Worm (Caenorhabditis elegans): ENCODE data around the gene F26A1.4.

Gene F26A1.4

ce11 chrIII:4814730-4815129, 2.6 kb upstream of the F26A1.4 start, which contains the start of gene arl-6:
Gene arl-6 (minus strand): TSS chrIII:4814830.
- TF ChIP-seq hmbx-1 (tag; optimal IDR thresholded peaks at IDR 0.05), result no peak
- TF ChIP-seq sea-1 (GFP tag; conservative IDR thresholded peaks at IDR 0.05), result no peak
- no peak for TF ChIP-seq hnd-1 (tag; optimal IDR thresholded peaks at IDR 0.05)
- TF ChIP-seq ceh-13 (GFP tag; optimal IDR thresholded peaks at IDR 0.05), result no peak
- TF ChIP-seq ets-7 (tag; optimal IDR thresholded peaks at IDR 0.05), result no peak
- no peak for TF ChIP-seq ama-1 (optimal IDR thresholded peaks at IDR 0.05)
- no peak for TF ChIP-seq F13C5.2 (tag; optimal IDR thresholded peaks at IDR 0.05)
- TF ChIP-seq flt-1 (GFP tag; IDR thresholded peaks at IDR 0.05), result no peak
- no peak for TF ChIP-seq ceh-36 (tag; optimal IDR thresholded peaks at IDR 0.05)
- no peak for TF ChIP-seq tbx-11 (GFP tag; IDR thresholded peaks at IDR 0.05)
- TF ChIP-seq tra-4 (tag; optimal IDR thresholded peaks at IDR 0.05), result no peak

DNA sequence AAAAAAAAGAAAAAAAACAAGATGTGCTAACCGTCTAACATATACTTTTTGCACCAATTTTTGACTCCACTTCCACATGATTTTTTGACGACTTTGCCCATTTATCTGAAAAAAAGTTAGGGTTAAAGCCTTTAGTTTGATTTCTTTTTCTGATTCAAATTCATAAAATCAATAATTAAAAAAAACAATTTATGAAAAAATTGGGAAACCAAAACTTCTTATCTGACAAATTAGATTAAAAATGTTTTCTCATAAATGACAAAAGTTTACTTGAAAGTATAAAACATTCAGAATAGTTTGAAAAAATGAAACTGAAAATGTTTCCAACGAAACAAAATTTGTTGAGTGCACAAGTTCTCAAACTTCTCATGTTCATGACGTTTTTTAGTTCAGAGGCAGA, 2.5 kb downstream of the F26A1.4 start, which contains the start of gene F26A1.7:
F26A1.7 (minus strand) TSS at position 101 of the 400 bp plus-strand sequence.
- TF ChIP-seq tra-4 (tag; optimal IDR thresholded peaks at IDR 0.05) (no peak), tbx-11 (GFP tag; IDR thresholded peaks at IDR 0.05) (no peak), scrt-1 (GFP tag; IDR thresholded peaks at IDR 0.05) (no peak), hnd-1 (tag; optimal IDR thresholded peaks at IDR 0.05) (no peak), ceh-13 (GFP tag; optimal IDR thresholded peaks at IDR 0.05) (no peak), ceh-36 (tag; optimal IDR thresholded peaks at IDR 0.05) (no peak), F13C5.2 (tag; optimal IDR thresholded peaks at IDR 0.05) (no peak), ets-7 (tag; optimal IDR thresholded peaks at IDR 0.05) (no peak), pes-1 (GFP tag; IDR thresholded peaks at IDR 0.05) (no peak), hmg-4 (GFP tag; optimal IDR thresholded peaks at IDR 0.05) (no peak), flt-1 (GFP tag; IDR thresholded peaks at IDR 0.05) (no peak), aly-1 (tag; optimal IDR thresholded peaks at IDR 0.05) (no peak), ama-1 (optimal IDR thresholded peaks at IDR 0.05) (no peak), hmbx-1 (tag; optimal IDR thresholded peaks at IDR 0.05) (no peak), sea-1 (GFP tag; conservative IDR thresholded peaks at IDR 0.05) (no peak), B0310.2 (tag; optimal IDR thresholded peaks at IDR 0.05) (no peak), tbx-37 (GFP tag; conservative IDR thresholded peaks at IDR 0.05) (no peak)

ce11 chrIII:4822140-4822539, 4.8 kb downstream of the F26A1.4 start, which contains the start of gene F26A1.8:
Gene F26A1.8 (minus strand): TSS chrIII:4822240.
- TF ChIP-seq sea-1 (GFP tag; conservative IDR thresholded peaks at IDR 0.05) (no peak), B0310.2 (tag; optimal IDR thresholded peaks at IDR 0.05) (no peak), aly-1 (tag; optimal IDR thresholded peaks at IDR 0.05) (no peak), ceh-13 (GFP tag; optimal IDR thresholded peaks at IDR 0.05) (no peak), hmbx-1 (tag; optimal IDR thresholded peaks at IDR 0.05) (no peak), F13C5.2 (tag; optimal IDR thresholded peaks at IDR 0.05) (no peak), flt-1 (GFP tag; IDR thresholded peaks at IDR 0.05) (no peak), tra-4 (tag; optimal IDR thresholded peaks at IDR 0.05) (no peak), tbx-37 (GFP tag; conservative IDR thresholded peaks at IDR 0.05) (no peak), hnd-1 (tag; optimal IDR thresholded peaks at IDR 0.05) (no peak), hmg-4 (GFP tag; optimal IDR thresholded peaks at IDR 0.05) (no peak)

DNA sequence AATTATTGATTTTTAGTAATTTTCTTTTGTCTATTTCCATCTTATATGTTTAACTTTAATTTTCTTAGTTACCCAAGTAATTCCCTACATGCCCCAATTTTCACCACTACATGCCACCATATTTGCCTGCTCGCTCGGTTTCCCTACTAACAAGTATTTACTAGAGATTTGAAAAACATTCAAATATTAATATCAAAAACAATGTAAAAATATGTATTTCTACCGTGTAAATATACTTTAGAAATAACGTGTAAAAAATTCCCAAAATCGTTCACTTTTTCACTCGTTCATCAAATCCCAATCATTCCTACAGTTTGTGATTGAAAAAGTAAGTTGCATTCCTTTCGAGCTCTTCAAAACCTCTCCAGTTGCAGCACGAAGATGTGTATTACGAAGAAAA, 9.3 kb downstream of the F26A1.4 start, which contains the start of gene F26A1.3:
F26A1.3 (plus strand) TSS at position 301 of the 400 bp plus-strand sequence.
- TF ChIP-seq sea-1 (GFP tag; conservative IDR thresholded peaks at IDR 0.05) (no peak), B0310.2 (tag; optimal IDR thresholded peaks at IDR 0.05) (no peak), flt-1 (GFP tag; IDR thresholded peaks at IDR 0.05) (no peak), ceh-13 (GFP tag; optimal IDR thresholded peaks at IDR 0.05) (no peak), pes-1 (GFP tag; IDR thresholded peaks at IDR 0.05) (no peak), ceh-36 (tag; optimal IDR thresholded peaks at IDR 0.05) (no peak)

DNA sequence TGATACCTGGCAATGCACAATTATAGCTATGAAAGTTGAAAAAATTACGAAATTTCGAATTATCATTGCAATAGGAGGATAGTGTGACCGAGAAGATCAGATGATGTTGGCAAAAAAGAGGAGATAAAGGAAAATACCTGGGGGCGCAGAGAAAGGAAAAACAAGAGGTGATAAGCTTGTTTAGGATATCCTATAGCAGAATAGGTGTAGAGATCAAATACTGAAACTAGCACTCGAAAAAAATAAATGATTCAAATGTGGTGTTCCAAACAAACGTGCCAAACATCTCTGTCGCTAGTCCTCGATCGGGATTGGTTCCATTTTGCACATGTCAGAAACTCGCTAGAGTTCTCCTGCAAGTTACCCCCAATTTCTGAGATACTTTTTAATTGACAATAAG, 12.1 kb downstream of the F26A1.4 start, which contains the start of gene F26A1.9:
F26A1.9 (minus strand) TSS at position 101 of the 400 bp plus-strand sequence.
- TF ChIP-seq F13C5.2 (tag; optimal IDR thresholded peaks at IDR 0.05) (no peak), hnd-1 (tag; optimal IDR thresholded peaks at IDR 0.05) (no peak), tbx-11 (GFP tag; IDR thresholded peaks at IDR 0.05) (no peak), sea-1 (GFP tag; conservative IDR thresholded peaks at IDR 0.05) (no peak), ceh-36 (tag; optimal IDR thresholded peaks at IDR 0.05) (no peak), hmbx-1 (tag; optimal IDR thresholded peaks at IDR 0.05) (no peak), ceh-13 (GFP tag; optimal IDR thresholded peaks at IDR 0.05) (no peak), tra-4 (tag; optimal IDR thresholded peaks at IDR 0.05) (no peak), aly-1 (tag; optimal IDR thresholded peaks at IDR 0.05) (no peak), hmg-4 (GFP tag; optimal IDR thresholded peaks at IDR 0.05) (no peak), B0310.2 (tag; optimal IDR thresholded peaks at IDR 0.05) (no peak)

DNA sequence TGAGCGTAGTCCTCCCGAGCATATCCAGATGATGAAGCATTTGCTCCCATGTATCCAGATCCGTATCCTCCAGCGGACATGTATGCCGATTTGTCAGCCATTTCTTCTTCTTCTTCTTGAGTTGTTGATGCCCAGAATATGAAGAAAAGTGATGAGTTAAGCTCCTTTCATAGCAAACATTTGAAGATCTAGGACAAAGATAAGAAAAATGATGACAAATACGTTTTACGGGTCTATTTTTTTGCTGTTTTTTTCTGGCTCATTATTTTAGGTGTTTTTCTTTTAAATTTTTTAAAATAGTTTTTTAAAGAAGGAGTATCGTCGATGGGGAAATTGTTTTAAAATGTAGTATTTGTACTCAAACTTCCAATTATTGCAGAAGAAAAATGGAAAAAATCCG, 12.9 kb downstream of the F26A1.4 start, which contains the start of gene nspd-9:
nspd-9 (minus strand) TSS at position 101 of the 400 bp plus-strand sequence.
- TF ChIP-seq ama-1 (optimal IDR thresholded peaks at IDR 0.05) (no peak), sea-1 (GFP tag; conservative IDR thresholded peaks at IDR 0.05) (no peak), ceh-13 (GFP tag; optimal IDR thresholded peaks at IDR 0.05) (no peak), scrt-1 (GFP tag; IDR thresholded peaks at IDR 0.05) (no peak), tra-4 (tag; optimal IDR thresholded peaks at IDR 0.05) (no peak), flt-1 (GFP tag; IDR thresholded peaks at IDR 0.05) (no peak)

DNA sequence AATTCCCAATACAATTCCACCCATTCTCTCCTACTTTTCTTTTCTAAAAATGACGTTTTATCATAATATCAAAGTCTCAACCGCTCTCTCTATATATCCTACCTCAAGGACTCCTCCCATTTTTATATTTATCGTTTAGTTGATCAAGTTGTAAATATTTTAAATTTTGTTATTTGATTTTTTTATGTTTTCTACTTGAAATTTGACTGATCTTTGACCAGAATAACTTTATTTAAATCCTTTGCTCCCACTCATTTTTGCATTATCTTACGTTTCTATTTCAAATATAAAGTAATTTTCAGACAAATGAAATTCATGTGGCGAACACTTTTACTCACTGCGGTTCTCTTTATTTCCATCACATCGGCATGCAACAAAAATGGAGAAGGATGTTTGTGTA, 20.1 kb downstream of the F26A1.4 start, which contains the start of the genes acbp-7 and F26A1.19:
acbp-7 (plus strand) TSS at position 301 of the 400 bp plus-strand sequence.
F26A1.19 (plus strand) TSS at position 303 of the 400 bp plus-strand sequence.
- no peak for TF ChIP-seq scrt-1 (GFP tag; IDR thresholded peaks at IDR 0.05)
- no peak for TF ChIP-seq tbx-37 (GFP tag; conservative IDR thresholded peaks at IDR 0.05)
- no peak for TF ChIP-seq ceh-13 (GFP tag; optimal IDR thresholded peaks at IDR 0.05)
- no peak for TF ChIP-seq ets-7 (tag; optimal IDR thresholded peaks at IDR 0.05)
- TF ChIP-seq sea-1 (GFP tag; conservative IDR thresholded peaks at IDR 0.05), result no peak
- no peak for TF ChIP-seq ama-1 (optimal IDR thresholded peaks at IDR 0.05)
- TF ChIP-seq B0310.2 (tag; optimal IDR thresholded peaks at IDR 0.05), result no peak
- TF ChIP-seq ceh-36 (tag; optimal IDR thresholded peaks at IDR 0.05), result no peak
- TF ChIP-seq pes-1 (GFP tag; IDR thresholded peaks at IDR 0.05), result no peak
- TF ChIP-seq F13C5.2 (tag; optimal IDR thresholded peaks at IDR 0.05), result no peak
- TF ChIP-seq hmbx-1 (tag; optimal IDR thresholded peaks at IDR 0.05), result no peak
- TF ChIP-seq flt-1 (GFP tag; IDR thresholded peaks at IDR 0.05), result no peak
- no peak for TF ChIP-seq tbx-11 (GFP tag; IDR thresholded peaks at IDR 0.05)
- no peak for TF ChIP-seq aly-1 (tag; optimal IDR thresholded peaks at IDR 0.05)
- TF ChIP-seq tra-4 (tag; optimal IDR thresholded peaks at IDR 0.05), result no peak
- no peak for TF ChIP-seq hnd-1 (tag; optimal IDR thresholded peaks at IDR 0.05)
- TF ChIP-seq hmg-4 (GFP tag; optimal IDR thresholded peaks at IDR 0.05), result no peak
